Worm (Caenorhabditis elegans) whole organism, young adult: ENCODE measurements around the gene srsx-16.

Experiments used
- F57C9.4 ChIP-seq: sonication (generic microtip); optimal IDR thresholded peaks from 2 replicates; lab custom pipeline; 2017; ENCODE audit warnings: mild to moderate bottlenecking, missing genetic modification characterization, missing compliant biosample characterization
- T07F8.4 ChIP-seq: sonication (generic microtip); optimal IDR thresholded peaks from 2 replicates; lab custom pipeline; 2016; ENCODE audit warnings: mild to moderate bottlenecking, missing genetic modification characterization, moderate library complexity, missing compliant biosample characterization
- ets-4 ChIP-seq: fragments of 200-800 bp; sonication (Bioruptor generic); optimal IDR thresholded peaks from 2 replicates; lab custom pipeline; 2018; ENCODE audit warnings: mild to moderate bottlenecking, missing genetic modification characterization, missing compliant biosample characterization
- hmg-1.2 ChIP-seq: fragments of 200-800 bp; sonication (Bioruptor generic); IDR thresholded peaks from 2 replicates; pipeline ENCODE4 v1.3.6; 2022; ENCODE audit warnings: missing genetic modification reagents, missing genetic modification characterization, missing compliant biosample characterization
- rpc-1 ChIP-seq, 2 experiments: fragments of 150-350 bp in 1 of 2; sonication (generic microtip) in 1 of 2; optimal IDR thresholded peaks; 2 replicates each; lab custom pipeline; 2014 to 2018; ENCODE audit warnings: missing biosample characterization in 1 of 2, missing genetic modification characterization in 1 of 2, missing genetic modification reagents in 1 of 2, missing genotype in 1 of 2
- unc-130 ChIP-seq: sonication (generic microtip); optimal IDR thresholded peaks from 2 replicates; lab custom pipeline; 2016; ENCODE audit warnings: missing genetic modification reagents, missing genetic modification characterization, missing compliant biosample characterization

ce11 chrIV:5667191-5667590 is 47.6 kb upstream of the srsx-16 start:
- no peak for TF ChIP-seq T07F8.4 (tag; lab: Kevin White, UChicago)
- no peak for TF ChIP-seq unc-130 (GFP tag; lab: Kevin White, UChicago)
- TF ChIP-seq hmg-1.2: peak; percentile 19; the same call in 1 of the 2 replicates
- TF ChIP-seq F57C9.4 (tag; lab: Kevin White, UChicago): no peak
- TF ChIP-seq rpc-1 (optimal IDR thresholded peaks at IDR 0.05; lab: Kevin White, UChicago): no peak
- no peak for TF ChIP-seq rpc-1 (tag; optimal IDR thresholded peaks at IDR 0.05; lab: Kevin White, UChicago)
- no peak for TF ChIP-seq ets-4 (GFP tag; lab: Kevin White, UChicago)
